Worm (Caenorhabditis elegans) whole organism, L1 larva: ENCODE measurements around the gene eif-2Balpha.

ENCODE experiments used
- ceh-90 ChIP-seq: sonication (generic microtip); optimal IDR thresholded peaks from 2 replicates; lab custom pipeline; 2016; ENCODE audit warnings: missing genetic modification characterization, missing compliant biosample characterization
- efl-3 ChIP-seq: fragments of 200-800 bp; sonication (Bioruptor generic); optimal IDR thresholded peaks from 2 replicates; lab custom pipeline; 2018; ENCODE audit warnings: mild to moderate bottlenecking, missing genetic modification characterization, missing compliant biosample characterization
- grh-1 ChIP-seq: fragments of 200-800 bp; sonication (Bioruptor generic); IDR thresholded peaks from 2 replicates; pipeline ENCODE4 v1.3.6; 2022; ENCODE audit warnings: missing genetic modification reagents, missing genetic modification characterization, missing compliant biosample characterization
- lin-39 ChIP-seq: fragments of 150-350 bp; optimal IDR thresholded peaks from 2 replicates; lab custom pipeline; 2014; ENCODE audit warnings: missing biosample characterization, missing genetic modification reagents, missing genetic modification characterization
- lsy-2 ChIP-seq, 2 experiments: fragments of 150-350 bp; optimal IDR thresholded peaks; 2 replicates each; lab custom pipeline; 2014; ENCODE audit warnings: missing biosample characterization in 2 of 2, missing genetic modification characterization in 2 of 2
- nhr-237 ChIP-seq: fragments of 150-350 bp; optimal IDR thresholded peaks from 2 replicates; lab custom pipeline; 2014; ENCODE audit warnings: missing biosample characterization, missing genetic modification characterization
- snpc-4 ChIP-seq: fragments of 150-350 bp; optimal IDR thresholded peaks from 2 replicates; lab custom pipeline; 2014; ENCODE audit warnings: missing biosample characterization, missing genetic modification characterization
- tlp-1 ChIP-seq: fragments of 150-350 bp; optimal IDR thresholded peaks from 2 replicates; lab custom pipeline; 2014; ENCODE audit warnings: missing biosample characterization, missing genetic modification characterization

DNA sequence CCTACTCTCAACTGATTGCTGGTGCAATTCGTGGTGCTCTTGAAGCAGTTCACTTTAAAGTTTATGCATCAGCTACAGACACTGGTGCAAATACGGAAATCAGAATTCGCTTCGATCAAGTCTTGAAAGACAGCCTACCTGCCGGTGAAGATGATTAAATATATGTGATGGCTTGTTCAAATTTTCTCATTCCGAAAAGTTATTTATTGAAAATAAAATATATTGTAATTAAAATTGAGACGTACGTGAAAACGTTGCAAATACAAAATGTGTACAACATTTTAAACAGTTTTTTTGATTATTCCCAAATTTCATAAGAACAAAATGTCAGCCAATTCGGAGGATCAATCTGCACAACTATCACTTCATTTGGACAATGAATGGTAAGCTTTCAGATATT, 16.1 kb upstream of the eif-2Balpha start, which contains the start of gene ZK1098.6:
- TF ChIP-seq lin-39 (tag; lab: Kevin White, UChicago) = no peak
- no peak for TF ChIP-seq efl-3 (GFP tag; lab: Kevin White, UChicago)
- no peak for TF ChIP-seq grh-1 (GFP tag; lab: Robert Waterston, UW)
- TF ChIP-seq snpc-4 (tag; lab: Kevin White, UChicago) = no peak
- no peak for TF ChIP-seq nhr-237 (tag; lab: Kevin White, UChicago)
- TF ChIP-seq lsy-2 (tag; optimal IDR thresholded peaks at IDR 0.05; lab: Kevin White, UChicago) = no peak
- no peak for TF ChIP-seq ceh-90 (tag; lab: Kevin White, UChicago)
- no peak for TF ChIP-seq tlp-1 (tag; lab: Kevin White, UChicago)
